Fruit fly (Drosophila melanogaster) whole organism, embryonic: ENCODE data around the gene CG11374.

Source experiments
- Abd-B ChIP-seq: fragments of 200-800 bp; sonication (Bioruptor generic); optimal IDR thresholded peaks from 2 replicates; lab custom pipeline; 2018; ENCODE audit warnings: missing biosample characterization, mild to moderate bottlenecking, missing genetic modification characterization, moderate library complexity
- Atf6 ChIP-seq: fragments of 200-800 bp; sonication (Bioruptor generic); IDR thresholded peaks from 2 replicates; pipeline ENCODE4 v1.3.6; 2022; ENCODE audit warnings: missing biosample characterization, missing genetic modification characterization
- CG11085 ChIP-seq: fragments of 200-800 bp; sonication (Bioruptor generic); IDR thresholded peaks from 2 replicates; pipeline ENCODE4 v1.3.6; 2022; ENCODE audit warnings: missing biosample characterization, missing genetic modification characterization
- CG12236 ChIP-seq: fragments of 200-800 bp; sonication (Bioruptor generic); optimal IDR thresholded peaks from 2 replicates; lab custom pipeline; 2016; ENCODE audit warnings: missing biosample characterization, missing genetic modification characterization
- CG12391 ChIP-seq: fragments of 200-800 bp; sonication (Bioruptor generic); optimal IDR thresholded peaks from 3 replicates; lab custom pipeline; 2018; ENCODE audit warnings: missing biosample characterization, mild to moderate bottlenecking, missing genetic modification characterization, moderate library complexity
- CG12659 ChIP-seq: fragments of 200-800 bp; sonication (Bioruptor generic); optimal IDR thresholded peaks from 3 replicates; lab custom pipeline; 2017; ENCODE audit warnings: mild to moderate bottlenecking, missing biosample characterization, missing genetic modification reagents, missing genetic modification characterization
- CG18262 ChIP-seq: fragments of 200-800 bp; optimal IDR thresholded peaks from 3 replicates; lab custom pipeline; 2019; ENCODE audit warnings: missing biosample characterization, mild to moderate bottlenecking, missing genetic modification characterization, moderate library complexity
- CG1832 ChIP-seq: fragments of 200-800 bp; sonication (Bioruptor generic); optimal IDR thresholded peaks from 2 replicates; lab custom pipeline; 2017; ENCODE audit warnings: missing biosample characterization, mild to moderate bottlenecking, missing genetic modification characterization, inconsistent platforms
- CG2712 ChIP-seq: fragments of 200-800 bp; optimal IDR thresholded peaks from 3 replicates; lab custom pipeline; 2019; ENCODE audit warnings: missing biosample characterization, mild to moderate bottlenecking, missing genetic modification characterization, moderate library complexity
- CG32772 ChIP-seq: fragments of 200-800 bp; sonication (Bioruptor generic); IDR thresholded peaks from 2 replicates; pipeline ENCODE4 v1.3.6; 2022; ENCODE audit warnings: missing biosample characterization, missing genetic modification characterization
- CG4854 ChIP-seq: fragments of 200-800 bp; sonication (Bioruptor generic); optimal IDR thresholded peaks from 2 replicates; lab custom pipeline; 2016; ENCODE audit warnings: missing biosample characterization, missing genetic modification characterization, inconsistent platforms
- CG6254 ChIP-seq: fragments of 200-800 bp; sonication (Bioruptor generic); optimal IDR thresholded peaks from 3 replicates; lab custom pipeline; 2017; ENCODE audit warnings: mild to moderate bottlenecking, missing biosample characterization, missing genetic modification reagents, missing genetic modification characterization
- CG6683 ChIP-seq: fragments of 200-800 bp; sonication (Bioruptor generic); optimal IDR thresholded peaks from 2 replicates; lab custom pipeline; 2017; ENCODE audit warnings: missing biosample characterization, mild to moderate bottlenecking, missing genetic modification characterization, missing genetic modification reagents
- CG6791 ChIP-seq: fragments of 200-800 bp; sonication (Bioruptor generic); IDR thresholded peaks from 3 replicates; pipeline ENCODE4 v1.3.6; 2022; ENCODE audit warnings: missing biosample characterization, missing genetic modification characterization; ENCODE audit not compliant: partially characterized antibody
- CG7556 ChIP-seq: fragments of 200-800 bp; sonication (Bioruptor generic); optimal IDR thresholded peaks from 2 replicates; lab custom pipeline; 2017; ENCODE audit warnings: missing biosample characterization, mild to moderate bottlenecking, missing genetic modification characterization
- CG8089 ChIP-seq: fragments of 200-800 bp; sonication (Bioruptor generic); optimal IDR thresholded peaks from 3 replicates; lab custom pipeline; 2016; ENCODE audit warnings: missing biosample characterization, missing genetic modification characterization
- CG8388 ChIP-seq: fragments of 200-800 bp; sonication (Bioruptor generic); optimal IDR thresholded peaks from 2 replicates; lab custom pipeline; 2019; ENCODE audit warnings: missing biosample characterization, mild to moderate bottlenecking, missing genetic modification characterization, moderate library complexity
- CG8478 ChIP-seq: fragments of >200 bp; optimal IDR thresholded peaks from 2 replicates; lab custom pipeline; 2018
- CG8924 ChIP-seq: fragments of 200-800 bp; optimal IDR thresholded peaks from 3 replicates; lab custom pipeline; 2019; ENCODE audit warnings: missing biosample characterization, mild to moderate bottlenecking, missing genetic modification characterization, moderate library complexity
- CG9609 ChIP-seq: fragments of 200-800 bp; sonication (Bioruptor generic); optimal IDR thresholded peaks from 3 replicates; lab custom pipeline; 2016; ENCODE audit warnings: missing biosample characterization, missing genetic modification characterization
- CHES-1-like ChIP-seq: fragments of 200-800 bp; sonication (Bioruptor generic); optimal IDR thresholded peaks from 2 replicates; lab custom pipeline; 2016; ENCODE audit warnings: missing biosample characterization, missing genetic modification characterization
- CTCF ChIP-seq: fragments of 200-800 bp; sonication (Bioruptor generic); optimal IDR thresholded peaks from 2 replicates; lab custom pipeline; 2017; ENCODE audit warnings: missing biosample characterization, mild to moderate bottlenecking, missing genetic modification characterization, moderate library complexity
- Elba2 ChIP-seq: fragments of 200-800 bp; sonication (Bioruptor generic); optimal IDR thresholded peaks from 3 replicates; lab custom pipeline; 2016; ENCODE audit warnings: missing biosample characterization, missing genetic modification characterization
- Ets97D ChIP-seq: fragments of 200-800 bp; sonication (Bioruptor generic); optimal IDR thresholded peaks from 3 replicates; lab custom pipeline; 2016; ENCODE audit warnings: missing biosample characterization, missing genetic modification characterization
- Gsc ChIP-seq: fragments of 200-800 bp; sonication (Bioruptor generic); IDR thresholded peaks from 2 replicates; pipeline ENCODE4 v1.3.6; 2022; ENCODE audit warnings: missing biosample characterization, missing genetic modification characterization
- HLH54F ChIP-seq: fragments of 200-800 bp; sonication (Bioruptor generic); optimal IDR thresholded peaks from 3 replicates; lab custom pipeline; 2016; ENCODE audit warnings: missing biosample characterization, missing genetic modification characterization
- Myb ChIP-seq: fragments of 200-800 bp; sonication (Bioruptor generic); optimal IDR thresholded peaks from 2 replicates; lab custom pipeline; 2016; ENCODE audit warnings: missing biosample characterization, missing genetic modification characterization
- Nf-YC ChIP-seq: fragments of 200-800 bp; optimal IDR thresholded peaks from 3 replicates; lab custom pipeline; 2019; ENCODE audit warnings: missing biosample characterization, mild to moderate bottlenecking, missing genetic modification characterization, moderate library complexity
- Tbp ChIP-seq: fragments of >200 bp; optimal IDR thresholded peaks from 2 replicates; lab custom pipeline; 2018; ENCODE audit warnings: missing biosample characterization, missing genetic modification characterization
- aop ChIP-seq: fragments of 200-800 bp; sonication (Bioruptor generic); IDR thresholded peaks from 2 replicates; pipeline ENCODE4 v1.3.6; 2022; ENCODE audit warnings: missing biosample characterization, missing genetic modification characterization
- az2 ChIP-seq: fragments of 200-800 bp; sonication (Bioruptor generic); optimal IDR thresholded peaks from 3 replicates; lab custom pipeline; 2016; ENCODE audit warnings: missing biosample characterization, missing genetic modification characterization
- bbx ChIP-seq: fragments of 200-800 bp; sonication (Bioruptor generic); IDR thresholded peaks from 2 replicates; pipeline ENCODE4 v1.3.6; 2022; ENCODE audit warnings: missing biosample characterization, missing genetic modification characterization; ENCODE audit not compliant: partially characterized antibody
- crc ChIP-seq: fragments of 200-800 bp; sonication (Bioruptor generic); optimal IDR thresholded peaks from 2 replicates; lab custom pipeline; 2016; ENCODE audit warnings: missing biosample characterization, missing genetic modification characterization
- dpn ChIP-seq, 2 experiments: fragments of 200-800 bp; sonication (Bioruptor generic); optimal IDR thresholded peaks; 3 replicates each; lab custom pipeline; 2016; ENCODE audit warnings: missing biosample characterization in 2 of 2, missing genetic modification characterization in 2 of 2
- emc ChIP-seq: fragments of 200-800 bp; sonication (Bioruptor generic); optimal IDR thresholded peaks from 2 replicates; lab custom pipeline; 2016; ENCODE audit warnings: missing biosample characterization, missing genetic modification characterization
- fd102C ChIP-seq: fragments of 200-800 bp; sonication (Bioruptor generic); optimal IDR thresholded peaks from 2 replicates; lab custom pipeline; 2018; ENCODE audit warnings: missing biosample characterization, mild to moderate bottlenecking, missing genetic modification characterization, moderate library complexity
- gem ChIP-seq: fragments of 200-800 bp; sonication (Bioruptor generic); optimal IDR thresholded peaks from 2 replicates; lab custom pipeline; 2019; ENCODE audit warnings: missing biosample characterization, mild to moderate bottlenecking, missing genetic modification characterization, moderate library complexity
- grau ChIP-seq: fragments of 200-800 bp; optimal IDR thresholded peaks from 3 replicates; lab custom pipeline; 2019; ENCODE audit warnings: missing biosample characterization, mild to moderate bottlenecking, missing genetic modification characterization, moderate library complexity
- her ChIP-seq: fragments of 200-800 bp; sonication (Bioruptor generic); optimal IDR thresholded peaks from 2 replicates; lab custom pipeline; 2016; ENCODE audit warnings: missing biosample characterization, missing genetic modification characterization
- hth ChIP-seq: fragments of >200 bp; optimal IDR thresholded peaks from 2 replicates; lab custom pipeline; 2017; ENCODE audit warnings: inconsistent platforms
- jigr1 ChIP-seq: fragments of 200-800 bp; sonication (Bioruptor generic); IDR thresholded peaks from 3 replicates; pipeline ENCODE4 v1.3.6; 2022; ENCODE audit warnings: missing biosample characterization, missing genetic modification characterization
- oc ChIP-seq: fragments of 200-800 bp; sonication (Bioruptor generic); optimal IDR thresholded peaks from 2 replicates; lab custom pipeline; 2018; ENCODE audit warnings: missing biosample characterization, mild to moderate bottlenecking, missing genetic modification characterization, moderate library complexity
- pan ChIP-seq, 4 experiments: fragments of >200 bp in 3 of 4; fragments of 200-800 bp in 1 of 4; sonication (Bioruptor generic) in 1 of 4; optimal IDR thresholded peaks in 3 of 4; IDR thresholded peaks in 1 of 4; 2 replicates each; pipeline versions ENCODE4 v1.3.6 to Lab custom; 2017 to 2022; ENCODE audit warnings: missing biosample characterization in 2 of 4, missing genetic modification characterization in 2 of 4, mixed read lengths in 1 of 4
- psq ChIP-seq: fragments of 200-800 bp; sonication (Bioruptor generic); optimal IDR thresholded peaks from 2 replicates; lab custom pipeline; 2017; ENCODE audit warnings: missing biosample characterization, missing genetic modification characterization
- pzg ChIP-seq: fragments of 200-800 bp; sonication (Bioruptor generic); optimal IDR thresholded peaks from 3 replicates; lab custom pipeline; 2018; ENCODE audit warnings: missing biosample characterization, mild to moderate bottlenecking, missing genetic modification characterization, moderate library complexity
- schlank ChIP-seq: fragments of 200-800 bp; sonication (Bioruptor generic); optimal IDR thresholded peaks from 2 replicates; lab custom pipeline; 2018; ENCODE audit warnings: missing biosample characterization, mild to moderate bottlenecking, missing genetic modification characterization
- slp2 ChIP-seq: fragments of 200-800 bp; sonication (Bioruptor generic); optimal IDR thresholded peaks from 2 replicates; lab custom pipeline; 2016; ENCODE audit warnings: missing biosample characterization, missing genetic modification characterization
- stc ChIP-seq: fragments of 200-800 bp; sonication (Bioruptor generic); IDR thresholded peaks from 2 replicates; pipeline ENCODE4 v1.3.6; 2022; ENCODE audit warnings: missing biosample characterization, missing genetic modification characterization
- tgo ChIP-seq: fragments of 200-800 bp; sonication (Bioruptor generic); IDR thresholded peaks from 3 replicates; pipeline ENCODE4 v1.3.6; 2022; ENCODE audit warnings: missing biosample characterization, missing genetic modification characterization
- tll ChIP-seq, 2 experiments: fragments of 200-800 bp in 1 of 2; fragments of >200 bp in 1 of 2; sonication (Bioruptor generic) in 1 of 2; optimal IDR thresholded peaks; 2 replicates each; lab custom pipeline; 2017 to 2019; ENCODE audit warnings: missing biosample characterization in 2 of 2, missing genetic modification characterization in 2 of 2, mild to moderate bottlenecking in 1 of 2, moderate library complexity in 1 of 2
- wek ChIP-seq: fragments of 200-800 bp; sonication (Bioruptor generic); optimal IDR thresholded peaks from 3 replicates; lab custom pipeline; 2018; ENCODE audit warnings: missing biosample characterization, mild to moderate bottlenecking, missing genetic modification characterization, moderate library complexity
- zfh1 ChIP-seq: fragments of 200-800 bp; sonication (Bioruptor generic); IDR thresholded peaks from 3 replicates; pipeline ENCODE4 v1.3.6; 2022; ENCODE audit warnings: missing biosample characterization, missing genetic modification characterization

The CG11374 gene

DNA sequence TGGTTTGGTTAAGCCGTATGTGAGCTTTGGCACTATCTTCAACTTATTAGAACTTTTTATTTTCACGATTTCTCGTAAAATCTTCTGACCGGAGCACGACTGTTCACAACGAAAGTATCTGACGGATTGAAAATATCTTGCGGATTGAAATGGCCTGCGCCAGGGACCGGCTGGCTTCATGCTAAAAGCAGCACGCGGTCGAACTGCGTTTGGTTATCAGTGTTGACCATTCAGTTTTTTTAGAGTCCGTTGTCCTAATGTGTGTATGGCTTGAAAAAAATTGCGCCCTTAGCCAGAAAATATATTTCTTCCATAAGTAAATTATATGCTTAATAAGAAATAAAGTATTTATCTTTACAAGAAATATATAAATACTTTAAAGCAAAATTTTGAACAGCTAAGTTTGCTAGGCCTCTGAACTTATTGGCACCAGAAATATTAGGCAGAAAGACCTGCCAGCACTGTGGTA lies 11.1 kb downstream of the CG11374 start, which contains the start of gene net (continued):
- peak; percentile 76 for TF ChIP-seq CG7556
- TF ChIP-seq hth (lab: Kevin White, UChicago), result no peak
- peak; percentile 48 for TF ChIP-seq az2 (GFP tag; lab: Kevin White, UChicago)
- TF ChIP-seq CHES-1-like (GFP tag; lab: Kevin White, UChicago), result no peak
- TF ChIP-seq Tbp (GFP tag; lab: Kevin White, UChicago), result no peak
- no peak for TF ChIP-seq tll (GFP tag; optimal IDR thresholded peaks at IDR 0.05; lab: Kevin White, UChicago)
- TF ChIP-seq zfh1, result 0 out of 3 replicates have a peak, but pooled peaks have one; percentile 54
- no peak for TF ChIP-seq emc (GFP tag; lab: Kevin White, UChicago)
- no peak for TF ChIP-seq Abd-B (GFP tag; lab: Kevin White, UChicago)
- peak; percentile 51; the same call in 1 of the 2 replicates for TF ChIP-seq Atf6 (GFP tag; lab: Robert Waterston, UW)
- TF ChIP-seq HLH54F (GFP tag; lab: Kevin White, UChicago), result no peak
- no peak for TF ChIP-seq CG8478
- no peak for TF ChIP-seq Ets97D (GFP tag; lab: Kevin White, UChicago)
- no peak for TF ChIP-seq stc (GFP tag; lab: Robert Waterston, UW)
- TF ChIP-seq Elba2 (GFP tag; lab: Kevin White, UChicago), result no peak
- TF ChIP-seq her (GFP tag; lab: Kevin White, UChicago), result peak; percentile 1
- TF ChIP-seq gem, result peak; percentile 79
- TF ChIP-seq CG12236, result no peak
- TF ChIP-seq CG11085 (GFP tag; lab: Robert Waterston, UW), result no peak
- peak; percentile 63 for TF ChIP-seq CG6254 (GFP tag; lab: Kevin White, UChicago)
- no peak for TF ChIP-seq CG6791 (GFP tag; lab: Robert Waterston, UW)
- TF ChIP-seq CG2712 (tag; lab: Kevin White, UChicago), result peak; percentile 80
- TF ChIP-seq CG1832 (GFP tag; lab: Kevin White, UChicago), result no peak
- TF ChIP-seq CG8089 (GFP tag; lab: Kevin White, UChicago), result no peak
- no peak for TF ChIP-seq bbx (GFP tag; lab: Robert Waterston, UW)
- peak; percentile 19 for TF ChIP-seq CTCF (GFP tag; lab: Kevin White, UChicago)
- no peak for TF ChIP-seq CG32772 (GFP tag; lab: Robert Waterston, UW)
- TF ChIP-seq CG6683 (GFP tag; lab: Kevin White, UChicago), result peak; percentile 58
- TF ChIP-seq Gsc (GFP tag; lab: Robert Waterston, UW), result no peak
- TF ChIP-seq CG8388 (GFP tag; lab: Kevin White, UChicago), result peak; percentile 53
- no peak for TF ChIP-seq wek
- TF ChIP-seq pzg (GFP tag; lab: Kevin White, UChicago), result no peak
- no peak for TF ChIP-seq pan (optimal IDR thresholded peaks at IDR 0.05; lab: Kevin White, UChicago)
- no peak for TF ChIP-seq pan (GFP tag; optimal IDR thresholded peaks at IDR 0.05 in 1 of 2, IDR thresholded peaks at IDR 0.05 in 1 of 2)
- TF ChIP-seq Nf-YC (tag; lab: Kevin White, UChicago), result peak; percentile 81
- no peak for TF ChIP-seq crc
- peak; percentile 80 for TF ChIP-seq CG8924 (tag; lab: Kevin White, UChicago)
- TF ChIP-seq slp2 (GFP tag; lab: Kevin White, UChicago), result no peak
- no peak for TF ChIP-seq CG4854 (GFP tag; lab: Kevin White, UChicago)
- TF ChIP-seq oc (tag; lab: Kevin White, UChicago), result no peak
- TF ChIP-seq CG12391 (tag; lab: Kevin White, UChicago), result peak; percentile 82
- peak; percentile 62 for TF ChIP-seq schlank (tag; lab: Kevin White, UChicago)
- peak; percentile 73 for TF ChIP-seq CG18262
- no peak for TF ChIP-seq CG9609 (GFP tag; lab: Kevin White, UChicago)
- peak in 1 of 2 experiments; percentile 61 for TF ChIP-seq dpn (GFP tag; optimal IDR thresholded peaks at IDR 0.05; lab: Kevin White, UChicago)
- no peak for TF ChIP-seq Myb (GFP tag; lab: Kevin White, UChicago)
- no peak for TF ChIP-seq jigr1 (GFP tag; lab: Robert Waterston, UW)
- TF ChIP-seq fd102C (GFP tag; lab: Kevin White, UChicago), result peak; percentile 12
- TF ChIP-seq CG12659 (GFP tag; lab: Kevin White, UChicago), result peak; percentile 83
- peak; percentile 87 for TF ChIP-seq grau (tag; lab: Kevin White, UChicago)
- TF ChIP-seq psq (GFP tag; lab: Kevin White, UChicago), result no peak
- TF ChIP-seq tgo (GFP tag; lab: Robert Waterston, UW), result peak; percentile 51; the same call in 1 of the 3 replicates
- TF ChIP-seq aop (GFP tag; lab: Robert Waterston, UW), result no peak
